Worm (Caenorhabditis elegans) whole organism, L2 larva: ENCODE measurements around the gene C05D11.5.

Experiments used
- R02D3.7 ChIP-seq: fragments of 150-350 bp; optimal IDR thresholded peaks from 2 replicates; lab custom pipeline; 2014; ENCODE audit warnings: missing biosample characterization, missing genetic modification characterization
- aly-2 ChIP-seq: fragments of 150-350 bp; optimal IDR thresholded peaks from 2 replicates; lab custom pipeline; 2014; ENCODE audit warnings: missing biosample characterization, missing genetic modification characterization
- ama-1 ChIP-seq: fragments of 150-350 bp; optimal IDR thresholded peaks from 2 replicates; lab custom pipeline; 2018; ENCODE audit warnings: inconsistent platforms
- fos-1 ChIP-seq: fragments of 150-350 bp; optimal IDR thresholded peaks from 2 replicates; lab custom pipeline; 2014; ENCODE audit warnings: missing biosample characterization, missing genetic modification characterization
- mab-5 ChIP-seq: fragments of 150-350 bp; optimal IDR thresholded peaks from 2 replicates; lab custom pipeline; 2014; ENCODE audit warnings: missing biosample characterization, missing genetic modification characterization
- mdl-1 ChIP-seq, 2 experiments: fragments of 150-350 bp in 1 of 2; sonication (generic microtip) in 1 of 2; optimal IDR thresholded peaks; 2 replicates each; lab custom pipeline; 2017; ENCODE audit warnings: missing biosample characterization in 2 of 2, missing genetic modification characterization in 2 of 2
- nhr-11 ChIP-seq: fragments of 150-350 bp; optimal IDR thresholded peaks from 2 replicates; lab custom pipeline; 2014; ENCODE audit warnings: missing biosample characterization, missing genetic modification characterization
- nhr-12 ChIP-seq: fragments of 150-350 bp; optimal IDR thresholded peaks from 2 replicates; lab custom pipeline; 2014; ENCODE audit warnings: missing biosample characterization, missing genetic modification characterization
- nhr-129 ChIP-seq: fragments of 150-350 bp; optimal IDR thresholded peaks from 2 replicates; lab custom pipeline; 2014; ENCODE audit warnings: missing biosample characterization, missing genetic modification characterization

DNA sequence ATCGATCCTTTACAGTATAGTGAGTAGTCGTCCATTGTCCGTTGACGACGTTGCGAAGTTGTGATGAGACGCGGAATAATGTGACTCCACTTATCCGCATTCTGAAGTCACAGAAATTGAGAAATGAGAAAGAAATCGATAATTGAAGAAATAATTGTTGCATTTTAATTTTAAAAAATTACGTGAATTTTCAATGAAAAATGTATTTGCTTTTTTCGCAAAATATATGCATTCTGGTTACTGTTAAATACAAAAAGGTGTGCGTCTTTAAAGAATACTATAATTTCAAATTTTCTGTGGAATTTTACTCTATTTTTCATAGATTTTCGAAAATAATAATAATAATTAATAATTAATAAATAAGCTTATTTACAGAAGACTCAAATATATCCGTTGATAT, 35.0 kb upstream of the C05D11.5 start, which contains the start of gene let-721:
- TF ChIP-seq nhr-129 (tag; lab: Kevin White, UChicago): no peak
- TF ChIP-seq ama-1 (lab: Kevin White, UChicago): no peak
- TF ChIP-seq nhr-12 (tag; lab: Kevin White, UChicago): no peak
- TF ChIP-seq mab-5 (tag; lab: Kevin White, UChicago): no peak
- no peak for TF ChIP-seq nhr-11
- no peak for TF ChIP-seq R02D3.7
- TF ChIP-seq fos-1 (tag; lab: Kevin White, UChicago): no peak
- no peak for TF ChIP-seq mdl-1 (tag; optimal IDR thresholded peaks at IDR 0.05; lab: Kevin White, UChicago)
- no peak for TF ChIP-seq aly-2 (tag; lab: Kevin White, UChicago)
